Fruit fly (Drosophila melanogaster): Measurements from ENCODE around the gene CG42249.

The CG42249 gene

dm6 chrX:11154511-11155197 is 58.6 kb downstream of the CG42249 start:
- TF ChIP-seq CG11617 (GFP tag; optimal IDR thresholded peaks at IDR 0.05) (no peak), CG7045 (GFP tag; optimal IDR thresholded peaks at IDR 0.05) (no peak), Crg-1 (GFP tag; optimal IDR thresholded peaks at IDR 0.05) (peak; percentile 37), CG5204 (GFP tag; optimal IDR thresholded peaks at IDR 0.05) (no peak), cic (GFP tag; optimal IDR thresholded peaks at IDR 0.05) (peak; percentile 14), Mnt (GFP tag; optimal IDR thresholded peaks at IDR 0.05) (peak; percentile 44), bab1 (GFP tag; optimal IDR thresholded peaks at IDR 0.05) (no peak), cnc (optimal IDR thresholded peaks at IDR 0.05) (no peak), CG12768 (GFP tag; optimal IDR thresholded peaks at IDR 0.05) (no peak), CG7101 (tag; optimal IDR thresholded peaks at IDR 0.05) (peak; percentile 2), pad (GFP tag; optimal IDR thresholded peaks at IDR 0.05) (peak; percentile 23), toe (GFP tag; optimal IDR thresholded peaks at IDR 0.05) (no peak), Clk (GFP tag; optimal IDR thresholded peaks at IDR 0.05) (no peak), tj (GFP tag; optimal IDR thresholded peaks at IDR 0.05) (peak; percentile 57), ovo (GFP tag; optimal IDR thresholded peaks at IDR 0.05) (no peak), CG1620 (GFP tag; optimal IDR thresholded peaks at IDR 0.05) (no peak)

DNA sequence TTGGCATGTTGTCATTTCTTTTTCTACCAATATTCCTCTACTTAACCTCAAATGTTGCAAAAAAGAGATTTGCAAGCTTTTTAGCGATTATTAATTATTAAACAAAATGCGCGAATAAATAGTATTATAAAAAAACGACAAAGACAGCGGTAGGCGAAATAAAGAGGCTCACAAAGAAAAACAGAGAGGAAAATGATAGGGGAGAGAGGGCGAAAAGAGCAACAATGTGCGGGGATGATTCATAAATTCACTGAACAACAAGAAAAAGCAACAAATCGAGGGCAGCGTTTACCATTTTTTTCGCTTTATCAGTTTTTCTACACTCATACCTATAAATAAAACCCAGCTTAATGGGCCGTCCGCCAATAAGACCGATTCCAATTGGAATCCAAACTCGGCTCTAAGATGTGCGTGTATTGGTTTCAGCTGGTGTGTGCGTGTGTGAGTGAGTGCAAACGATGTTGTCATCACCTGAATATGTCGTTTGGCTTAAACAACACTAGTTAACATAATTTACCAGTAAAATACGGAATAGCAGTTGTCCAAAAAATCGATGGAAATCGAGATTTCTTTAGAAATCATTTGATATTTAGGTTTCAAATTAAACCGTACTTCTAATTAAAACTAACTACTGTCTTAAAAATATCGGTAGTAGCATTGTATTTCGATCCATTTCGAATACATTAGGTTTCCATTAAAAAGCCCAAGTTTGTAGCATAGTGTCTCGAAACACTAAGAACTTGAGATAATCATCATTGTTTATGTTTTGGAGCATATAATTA is 59.9 kb downstream of the CG42249 start:
- TF ChIP-seq tj (GFP tag; optimal IDR thresholded peaks at IDR 0.05) = peak; percentile 43
- TF ChIP-seq toe (GFP tag; optimal IDR thresholded peaks at IDR 0.05) = no peak
- peak; percentile 36 for TF ChIP-seq kay (GFP tag; ENCODE audit: borderline replicate concordance)
- TF ChIP-seq CG14711 (tag; optimal IDR thresholded peaks at IDR 0.05) = no peak
- peak; percentile 42 for TF ChIP-seq cic (GFP tag; optimal IDR thresholded peaks at IDR 0.05)
- TF ChIP-seq CG11617 (GFP tag; optimal IDR thresholded peaks at IDR 0.05) = no peak
- peak; percentile 10 for TF ChIP-seq bab1 (GFP tag; optimal IDR thresholded peaks at IDR 0.05)
- TF ChIP-seq CG7101 (tag; optimal IDR thresholded peaks at IDR 0.05) = no peak
- TF ChIP-seq Mnt (GFP tag; optimal IDR thresholded peaks at IDR 0.05) = no peak
